Fruit fly (Drosophila melanogaster): Measurements from ENCODE around the gene Gas41.

The Gas41 gene

DNA sequence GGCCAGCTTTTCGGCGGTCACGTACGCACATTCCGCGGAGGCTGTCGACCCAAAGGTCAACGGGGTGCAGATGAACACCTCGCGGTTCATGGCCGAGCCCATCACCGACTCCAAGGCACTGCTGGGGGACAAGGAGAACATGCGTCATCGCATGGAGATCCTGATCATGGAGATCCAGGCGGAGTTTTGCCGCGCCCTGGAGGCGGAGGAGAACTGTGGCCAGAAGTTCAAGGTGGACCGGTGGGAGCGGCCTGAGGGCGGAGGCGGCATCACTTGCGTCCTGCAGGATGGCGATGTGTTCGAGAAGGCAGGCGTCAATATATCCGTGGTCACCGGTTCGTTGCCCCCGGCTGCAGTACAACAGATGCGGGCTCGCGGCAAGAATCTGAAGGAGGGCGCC is 14.6 kb upstream of the Gas41 start (continued):
- no peak for TF ChIP-seq CG7963 (GFP tag; IDR thresholded peaks at IDR 0.05; ENCODE audit: partially characterized antibody)
- no peak for TF ChIP-seq Sry-δ (GFP tag; optimal IDR thresholded peaks at IDR 0.05)
- TF ChIP-seq CG11085 (GFP tag; IDR thresholded peaks at IDR 0.05): no peak

DNA sequence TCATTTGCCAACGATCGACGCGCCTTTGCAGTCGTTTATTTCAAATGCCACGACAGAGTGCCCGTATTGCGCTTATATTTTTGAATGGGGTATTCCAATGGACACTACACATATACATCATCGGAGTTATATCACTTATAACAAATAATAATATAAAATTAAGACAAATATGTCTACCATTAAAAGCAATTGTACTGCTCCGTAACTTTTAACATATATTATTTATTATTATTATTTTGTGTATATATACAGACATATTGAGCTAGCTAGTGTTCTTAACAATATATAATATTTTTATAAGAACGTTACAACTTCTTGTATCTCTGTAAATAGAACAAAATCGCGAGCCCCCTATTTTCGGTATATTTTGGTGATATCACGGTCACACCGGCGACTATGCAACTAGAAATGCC is 14.0 kb upstream of the Gas41 start, which contains the start of the genes sip2 and Coprox:
sip2 (minus strand) TSS at position 53 of the 413 bp plus-strand sequence.
Coprox (plus strand) TSS at position 400 of the 413 bp plus-strand sequence.
- TF ChIP-seq B-H1 (GFP tag; IDR thresholded peaks at IDR 0.05) (no peak; the same call in 2 of the 3 replicates), nerfin-1 (tag; optimal IDR thresholded peaks at IDR 0.05) (peak; percentile 69), kah (GFP tag; optimal IDR thresholded peaks at IDR 0.05) (peak; percentile 14), CG4328 (GFP tag; optimal IDR thresholded peaks at IDR 0.05) (peak; percentile 47), CG11696 (GFP tag; IDR thresholded peaks at IDR 0.05) (no peak), CG13624 (GFP tag; optimal IDR thresholded peaks at IDR 0.05) (no peak), CHES-1-like (GFP tag; optimal IDR thresholded peaks at IDR 0.05) (no peak), lbe (GFP tag; optimal IDR thresholded peaks at IDR 0.05) (peak; percentile 15), CG14441 (GFP tag; IDR thresholded peaks at IDR 0.05) (0 out of 2 replicates have a peak, but pooled peaks have one; percentile 46), gsb-n (tag; optimal IDR thresholded peaks at IDR 0.05) (no peak), CG18764 (GFP tag; optimal IDR thresholded peaks at IDR 0.05) (peak; percentile 19), Dll (GFP tag; IDR thresholded peaks at IDR 0.05; ENCODE audit: partially characterized antibody) (0 out of 4 replicates have a peak, but pooled peaks have one; percentile 13), CG18262 (tag; optimal IDR thresholded peaks at IDR 0.05) (peak; percentile 82), rib (GFP tag; IDR thresholded peaks at IDR 0.05) (peak; percentile 50; the same call in 1 of the 2 replicates), Usf (GFP tag; optimal IDR thresholded peaks at IDR 0.05) (peak; percentile 29), D19A (tag; optimal IDR thresholded peaks at IDR 0.05) (peak; percentile 37), bsh (GFP tag; optimal IDR thresholded peaks at IDR 0.05) (peak in 1 of 2 experiments; percentile 67), Drgx (GFP tag; IDR thresholded peaks at IDR 0.05) (peak; percentile 38; the same call in 1 of the 2 replicates), CG32772 (GFP tag; IDR thresholded peaks at IDR 0.05) (peak; percentile 55), psq (GFP tag; optimal IDR thresholded peaks at IDR 0.05) (no peak), CG34224 (GFP tag; IDR thresholded peaks at IDR 0.05; ENCODE audit: partially characterized antibody) (no peak), CG12236 (GFP tag; optimal IDR thresholded peaks at IDR 0.05) (no peak), CG15479 (GFP tag; optimal IDR thresholded peaks at IDR 0.05) (peak; percentile 1), CG7372 (GFP tag; IDR thresholded peaks at IDR 0.05) (0 out of 2 replicates have a peak, but pooled peaks have one; percentile 23), esg (GFP tag; conservative IDR thresholded peaks at IDR 0.05) (peak; percentile 55), CG31365 (tag; optimal IDR thresholded peaks at IDR 0.05) (no peak), CG31224 (GFP tag; IDR thresholded peaks at IDR 0.05) (peak; percentile 48; the same call in 1 of the 2 replicates), trh (GFP tag; optimal IDR thresholded peaks at IDR 0.05) (no peak), CG8924 (tag; optimal IDR thresholded peaks at IDR 0.05) (peak; percentile 86), gem (tag; optimal IDR thresholded peaks at IDR 0.05) (peak; percentile 87), Awh (GFP tag; IDR thresholded peaks at IDR 0.05) (peak; percentile 32; the same call in 1 of the 2 replicates), Dfd (GFP tag; optimal IDR thresholded peaks at IDR 0.05) (no peak), Rfx (GFP tag; IDR thresholded peaks at IDR 0.05) (peak; percentile 62), CG8388 (GFP tag; optimal IDR thresholded peaks at IDR 0.05) (peak; percentile 59), Fer3 (tag; optimal IDR thresholded peaks at IDR 0.05) (peak; percentile 72), ATbp (GFP tag; optimal IDR thresholded peaks at IDR 0.05) (no peak), CG15514 (GFP tag; optimal IDR thresholded peaks at IDR 0.05) (peak; percentile 72), CG6683 (GFP tag; optimal IDR thresholded peaks at IDR 0.05) (peak; percentile 36), NK7.1 (GFP tag; optimal IDR thresholded peaks at IDR 0.05) (no peak), CG8089 (GFP tag; optimal IDR thresholded peaks at IDR 0.05) (no peak), croc (GFP tag; conservative IDR thresholded peaks at IDR 0.05) (peak; percentile 44; the same call in 2 of the 3 replicates), Chrac-16 (GFP tag; optimal IDR thresholded peaks at IDR 0.05) (peak; percentile 50), CG12219 (GFP tag; optimal IDR thresholded peaks at IDR 0.05) (peak; percentile 11), CoRest (tag; optimal IDR thresholded peaks at IDR 0.05) (peak; percentile 85), sisA (GFP tag; IDR thresholded peaks at IDR 0.05) (peak; percentile 43; the same call in 1 of the 2 replicates), ap (GFP tag; IDR thresholded peaks at IDR 0.05) (no peak)

All from whole organism, embryonic.